Fruit fly (Drosophila melanogaster): ENCODE measurements around the gene CG14717.

CG14717 gene

dm6 chr3R:11678016-11678415, 18.3 kb upstream of the CG14717 start, which contains the start of gene CG18476 (continued):
- TF ChIP-seq PHDP (tag; optimal IDR thresholded peaks at IDR 0.05), result peak; percentile 94
- TF ChIP-seq HmgD (GFP tag; optimal IDR thresholded peaks at IDR 0.05), result no peak
- TF ChIP-seq org-1 (GFP tag; optimal IDR thresholded peaks at IDR 0.05), result peak; percentile 69
- peak; percentile 12 for TF ChIP-seq eyg (GFP tag; optimal IDR thresholded peaks at IDR 0.05)
- peak; percentile 24 for TF ChIP-seq tup (GFP tag; optimal IDR thresholded peaks at IDR 0.05)
- TF ChIP-seq CG31365 (tag; optimal IDR thresholded peaks at IDR 0.05), result peak; percentile 32
- no peak for TF ChIP-seq br (optimal IDR thresholded peaks at IDR 0.05)
- peak; percentile 52 for TF ChIP-seq CG2875 (GFP tag; optimal IDR thresholded peaks at IDR 0.05)
- peak; percentile 75; the same call in 2 of the 3 replicates for TF ChIP-seq otp (GFP tag; IDR thresholded peaks at IDR 0.05)
- TF ChIP-seq Nf-YC (tag; optimal IDR thresholded peaks at IDR 0.05), result peak; percentile 84
- TF ChIP-seq Hr78 (GFP tag; optimal IDR thresholded peaks at IDR 0.05), result peak in 1 of 2 experiments; percentile 54
- peak; percentile 95 for TF ChIP-seq sob (GFP tag; IDR thresholded peaks at IDR 0.05)
- TF ChIP-seq CG6175 (GFP tag; IDR thresholded peaks at IDR 0.05), result peak; percentile 86
- peak; percentile 91 for TF ChIP-seq Oli (tag; optimal IDR thresholded peaks at IDR 0.05)
- peak; percentile 87 for TF ChIP-seq CG4404 (GFP tag; IDR thresholded peaks at IDR 0.05)
- peak; percentile 54 for TF ChIP-seq NC2β (GFP tag; optimal IDR thresholded peaks at IDR 0.05)
- peak; percentile 78 for TF ChIP-seq pho (GFP tag; optimal IDR thresholded peaks at IDR 0.05)
- peak; percentile 87 for TF ChIP-seq chm (GFP tag; IDR thresholded peaks at IDR 0.05)
- TF ChIP-seq MESR4 (GFP tag; optimal IDR thresholded peaks at IDR 0.05), result peak; percentile 48
- TF ChIP-seq CG6689 (GFP tag; IDR thresholded peaks at IDR 0.05), result peak; percentile 94
- TF ChIP-seq zf30C (GFP tag; optimal IDR thresholded peaks at IDR 0.05), result no peak
- peak; percentile 85 for TF ChIP-seq salm (tag; optimal IDR thresholded peaks at IDR 0.05)
- TF ChIP-seq CG4820 (GFP tag; optimal IDR thresholded peaks at IDR 0.05), result peak; percentile 90
- TF ChIP-seq trem (tag; optimal IDR thresholded peaks at IDR 0.05), result peak; percentile 93
- peak; percentile 91 for TF ChIP-seq CG4424 (GFP tag; optimal IDR thresholded peaks at IDR 0.05)
- TF ChIP-seq sens (GFP tag), result peak; percentile 96
- TF ChIP-seq CG30431 (GFP tag; optimal IDR thresholded peaks at IDR 0.05), result peak; percentile 57
- TF ChIP-seq CG1529 (GFP tag; optimal IDR thresholded peaks at IDR 0.05), result peak; percentile 75
- peak; percentile 64 for TF ChIP-seq CG18011 (GFP tag; optimal IDR thresholded peaks at IDR 0.05)
- peak; percentile 18 for TF ChIP-seq CG3163 (GFP tag; optimal IDR thresholded peaks at IDR 0.05)
- TF ChIP-seq CG4730 (GFP tag; IDR thresholded peaks at IDR 0.05), result peak; percentile 91
- no peak for TF ChIP-seq fru (optimal IDR thresholded peaks at IDR 0.05)
- TF ChIP-seq CG12391 (tag; optimal IDR thresholded peaks at IDR 0.05), result peak; percentile 96
- TF ChIP-seq BtbVII (GFP tag; optimal IDR thresholded peaks at IDR 0.05), result peak; percentile 69
- TF ChIP-seq CG10979 (tag; optimal IDR thresholded peaks at IDR 0.05), result peak; percentile 93
- no peak for TF ChIP-seq CG34224 (GFP tag; IDR thresholded peaks at IDR 0.05; ENCODE audit: partially characterized antibody)
- peak; percentile 95 for TF ChIP-seq E2f1 (GFP tag; IDR thresholded peaks at IDR 0.05)
- no peak for TF ChIP-seq CG14965 (GFP tag; optimal IDR thresholded peaks at IDR 0.05; ENCODE audit: borderline replicate concordance)
- TF ChIP-seq H2.0 (GFP tag; IDR thresholded peaks at IDR 0.05), result peak; percentile 94
- TF ChIP-seq Ravus (GFP tag; IDR thresholded peaks at IDR 0.05), result peak; percentile 80
- peak; percentile 90 for TF ChIP-seq NFAT (GFP tag; IDR thresholded peaks at IDR 0.05)
- peak; percentile 85 for TF ChIP-seq sug (tag; optimal IDR thresholded peaks at IDR 0.05)
- peak; percentile 59 for TF ChIP-seq CG11723 (GFP tag; optimal IDR thresholded peaks at IDR 0.05)
- TF ChIP-seq CG10431 (GFP tag; optimal IDR thresholded peaks at IDR 0.05), result no peak
- TF ChIP-seq CG8290 (GFP tag; optimal IDR thresholded peaks at IDR 0.05), result peak; percentile 78
- TF ChIP-seq CG8290 (tag; optimal IDR thresholded peaks at IDR 0.05), result peak in 1 of 2 experiments; percentile 63
- TF ChIP-seq psq (GFP tag; optimal IDR thresholded peaks at IDR 0.05), result peak; percentile 51
- no peak for TF ChIP-seq nau (GFP tag; optimal IDR thresholded peaks at IDR 0.05)
- TF ChIP-seq knrl (GFP tag; IDR thresholded peaks at IDR 0.05; ENCODE audit: partially characterized antibody), result no peak
- TF ChIP-seq CG9817 (tag; optimal IDR thresholded peaks at IDR 0.05), result peak; percentile 92
- TF ChIP-seq cato (GFP tag; optimal IDR thresholded peaks at IDR 0.05; ENCODE audit: borderline replicate concordance), result peak; percentile 55
- peak; percentile 67; the same call in 1 of the 2 replicates for TF ChIP-seq sim (GFP tag; IDR thresholded peaks at IDR 0.05)
